Fruit fly (Drosophila melanogaster): ENCODE data around the gene cic.

dm6 chr3R:20317402-20318165 is 65.0 kb downstream of the cic start:
- TF ChIP-seq fd59A (GFP tag; optimal IDR thresholded peaks at IDR 0.05) (no peak), CG6808 (GFP tag; optimal IDR thresholded peaks at IDR 0.05) (no peak), Eip78C (GFP tag) (no peak), dsx (GFP tag; optimal IDR thresholded peaks at IDR 0.05; ENCODE audit: poor library complexity, severe bottlenecking) (no peak), CG10669 (GFP tag; optimal IDR thresholded peaks at IDR 0.05) (no peak), acj6 (GFP tag; optimal IDR thresholded peaks at IDR 0.05) (no peak), esn (GFP tag; optimal IDR thresholded peaks at IDR 0.05) (no peak)
